Fruit fly (Drosophila melanogaster) whole organism, embryonic: ENCODE data around the gene CG7685.
A peak's percentile ranks its signal among the peaks of the same experiment; 100 is the strongest.

Experiments
- Adf1 ChIP-seq: fragments of 200-800 bp; sonication (Bioruptor generic); IDR thresholded peaks from 2 replicates; pipeline ENCODE4 v1.3.6; 2022; ENCODE audit warnings: missing biosample characterization, missing genetic modification characterization
- CG10274 ChIP-seq: fragments of 200-800 bp; sonication (Bioruptor generic); optimal IDR thresholded peaks from 3 replicates; lab custom pipeline; 2017; ENCODE audit warnings: missing biosample characterization, mild to moderate bottlenecking, missing genetic modification characterization
- CG10543 ChIP-seq: fragments of 200-800 bp; sonication (Bioruptor generic); optimal IDR thresholded peaks from 3 replicates; lab custom pipeline; 2017; ENCODE audit warnings: missing biosample characterization, mild to moderate bottlenecking, missing genetic modification characterization, moderate library complexity
- CG10979 ChIP-seq: fragments of 200-800 bp; sonication (Bioruptor generic); optimal IDR thresholded peaks from 2 replicates; lab custom pipeline; 2018; ENCODE audit warnings: missing biosample characterization, mild to moderate bottlenecking, missing genetic modification characterization, moderate library complexity
- CG12769 ChIP-seq: fragments of 200-800 bp; sonication (Bioruptor generic); optimal IDR thresholded peaks from 2 replicates; lab custom pipeline; 2019; ENCODE audit warnings: missing biosample characterization, mild to moderate bottlenecking, missing genetic modification characterization, moderate library complexity
- CG13775 ChIP-seq: fragments of 200-800 bp; sonication (Bioruptor generic); optimal IDR thresholded peaks from 3 replicates; lab custom pipeline; 2017; ENCODE audit warnings: missing biosample characterization, mild to moderate bottlenecking, missing genetic modification characterization
- CG2202 ChIP-seq: fragments of 200-800 bp; sonication (Bioruptor generic); optimal IDR thresholded peaks from 2 replicates; lab custom pipeline; 2018; ENCODE audit warnings: missing biosample characterization, mild to moderate bottlenecking, missing genetic modification characterization
- CG32767 ChIP-seq: fragments of 200-800 bp; sonication (Bioruptor generic); IDR thresholded peaks from 2 replicates; pipeline ENCODE4 v1.3.6; 2022; ENCODE audit warnings: missing biosample characterization, missing genetic modification characterization
- CG32772 ChIP-seq: fragments of 200-800 bp; sonication (Bioruptor generic); IDR thresholded peaks from 2 replicates; pipeline ENCODE4 v1.3.6; 2022; ENCODE audit warnings: missing biosample characterization, missing genetic modification characterization
- CG42726 ChIP-seq: fragments of 200-800 bp; sonication (Bioruptor generic); IDR thresholded peaks from 2 replicates; pipeline ENCODE4 v1.3.6; 2022; ENCODE audit warnings: missing biosample characterization, missing genetic modification characterization; ENCODE audit not compliant: partially characterized antibody
- CG4617 ChIP-seq: fragments of 200-800 bp; sonication (Bioruptor generic); optimal IDR thresholded peaks from 3 replicates; lab custom pipeline; 2016; ENCODE audit warnings: missing biosample characterization, missing genetic modification characterization, borderline replicate concordance
- CG7745 ChIP-seq: fragments of 200-800 bp; sonication (Bioruptor generic); optimal IDR thresholded peaks from 2 replicates; lab custom pipeline; 2018; ENCODE audit warnings: missing biosample characterization, mild to moderate bottlenecking, missing genetic modification characterization, moderate library complexity
- CG9215 ChIP-seq: fragments of 200-800 bp; sonication (Bioruptor generic); IDR thresholded peaks from 2 replicates; pipeline ENCODE4 v1.3.6; 2022; ENCODE audit warnings: missing biosample characterization, missing genetic modification characterization
- CoRest ChIP-seq: fragments of 200-800 bp; sonication (Bioruptor generic); optimal IDR thresholded peaks from 3 replicates; lab custom pipeline; 2018; ENCODE audit warnings: missing biosample characterization, mild to moderate bottlenecking, missing genetic modification characterization, moderate library complexity
- Dbx ChIP-seq: fragments of 200-800 bp; sonication (Bioruptor generic); IDR thresholded peaks from 3 replicates; pipeline ENCODE4 v1.3.6; 2022; ENCODE audit warnings: missing biosample characterization, missing genetic modification characterization
- Drgx ChIP-seq: fragments of 200-800 bp; sonication (Bioruptor generic); IDR thresholded peaks from 2 replicates; pipeline ENCODE4 v1.3.6; 2022; ENCODE audit warnings: missing biosample characterization, missing genetic modification characterization
- Ets65A ChIP-seq: fragments of 200-800 bp; sonication (Bioruptor generic); peaks from one replicate; lab custom pipeline; 2016; ENCODE audit warnings: missing biosample characterization, missing genetic modification characterization
- HmgZ ChIP-seq: fragments of 200-800 bp; sonication (Bioruptor generic); optimal IDR thresholded peaks from 2 replicates; lab custom pipeline; 2018; ENCODE audit warnings: missing biosample characterization, mild to moderate bottlenecking, missing genetic modification characterization
- MBD-R2 ChIP-seq: fragments of 200-800 bp; sonication (Bioruptor generic); IDR thresholded peaks from 2 replicates; pipeline ENCODE4 v1.3.6; 2022; ENCODE audit warnings: missing biosample characterization, missing genetic modification characterization
- Max ChIP-seq: fragments of 200-800 bp; sonication (Bioruptor generic); optimal IDR thresholded peaks from 2 replicates; lab custom pipeline; 2016; ENCODE audit warnings: missing biosample characterization, mild to moderate bottlenecking, missing genetic modification characterization
- Med ChIP-seq: fragments of 200-800 bp; sonication (Bioruptor generic); peaks from one replicate; lab custom pipeline; 2016; ENCODE audit warnings: missing biosample characterization, missing genetic modification characterization, mild to moderate bottlenecking, inconsistent platforms, moderate library complexity
- NFAT ChIP-seq: fragments of 200-800 bp; sonication (Bioruptor generic); IDR thresholded peaks from 2 replicates; pipeline ENCODE4 v1.3.6; 2022; ENCODE audit warnings: missing biosample characterization, missing genetic modification characterization
- Nf-YB ChIP-seq: fragments of 200-800 bp; sonication (Bioruptor generic); optimal IDR thresholded peaks from 3 replicates; lab custom pipeline; 2019; ENCODE audit warnings: missing biosample characterization, mild to moderate bottlenecking, missing genetic modification characterization, moderate library complexity
- Scr ChIP-seq: fragments of 200-800 bp; sonication (Bioruptor generic); IDR thresholded peaks from 2 replicates; pipeline ENCODE4 v1.3.6; 2022; ENCODE audit warnings: missing biosample characterization, missing genetic modification characterization; ENCODE audit not compliant: partially characterized antibody
- Side ChIP-seq: fragments of 200-800 bp; sonication (Bioruptor generic); optimal IDR thresholded peaks from 2 replicates; lab custom pipeline; 2016; ENCODE audit warnings: missing biosample characterization, missing genetic modification characterization
- Sox102F ChIP-seq: fragments of 200-800 bp; sonication (Bioruptor generic); optimal IDR thresholded peaks from 2 replicates; lab custom pipeline; 2018; ENCODE audit warnings: missing biosample characterization, mild to moderate bottlenecking, missing genetic modification characterization, moderate library complexity
- Ssrp ChIP-seq: fragments of 200-800 bp; sonication (Bioruptor generic); optimal IDR thresholded peaks from 2 replicates; lab custom pipeline; 2018; ENCODE audit warnings: missing biosample characterization, mild to moderate bottlenecking, missing genetic modification characterization, moderate library complexity
- Trl ChIP-seq, 3 experiments: fragments of >200 bp in 2 of 3; fragments of 200-800 bp in 1 of 3; sonication (Bioruptor generic) in 1 of 3; optimal IDR thresholded peaks; 2 replicates in 1 of 3; 3 replicates in 2 of 3; lab custom pipeline; 2016 to 2017; ENCODE audit warnings: missing biosample characterization in 1 of 3, missing genetic modification characterization in 1 of 3
- al ChIP-seq: fragments of 200-800 bp; sonication (Bioruptor generic); IDR thresholded peaks from 2 replicates; pipeline ENCODE4 v1.3.6; 2022; ENCODE audit warnings: missing biosample characterization, missing genetic modification characterization
- cwo ChIP-seq: fragments of 200-800 bp; sonication (Bioruptor generic); optimal IDR thresholded peaks from 3 replicates; lab custom pipeline; 2017; ENCODE audit warnings: missing biosample characterization, missing genetic modification characterization, mild to moderate bottlenecking, moderate library complexity, missing genetic modification reagents
- da ChIP-seq: fragments of 200-800 bp; sonication (Bioruptor generic); optimal IDR thresholded peaks from 2 replicates; lab custom pipeline; 2016; ENCODE audit warnings: missing biosample characterization, missing genetic modification characterization
- dpn ChIP-seq, 2 experiments: fragments of 200-800 bp; sonication (Bioruptor generic); optimal IDR thresholded peaks; 3 replicates each; lab custom pipeline; 2016; ENCODE audit warnings: missing biosample characterization in 2 of 2, missing genetic modification characterization in 2 of 2
- emc ChIP-seq: fragments of 200-800 bp; sonication (Bioruptor generic); optimal IDR thresholded peaks from 2 replicates; lab custom pipeline; 2016; ENCODE audit warnings: missing biosample characterization, missing genetic modification characterization
- exex ChIP-seq: fragments of 200-800 bp; sonication (Bioruptor generic); optimal IDR thresholded peaks from 4 replicates; lab custom pipeline; 2018; ENCODE audit warnings: missing biosample characterization, mild to moderate bottlenecking, missing genetic modification characterization, moderate library complexity
- ftz-f1 ChIP-seq: fragments of 200-800 bp; sonication (Bioruptor generic); optimal IDR thresholded peaks from 2 replicates; lab custom pipeline; 2016; ENCODE audit warnings: missing biosample characterization, missing genetic modification characterization
- mirr ChIP-seq: fragments of 200-800 bp; sonication (Bioruptor generic); optimal IDR thresholded peaks from 3 replicates; lab custom pipeline; 2018; ENCODE audit warnings: missing biosample characterization, mild to moderate bottlenecking, missing genetic modification characterization
- onecut ChIP-seq: fragments of 200-800 bp; sonication (Bioruptor generic); IDR thresholded peaks from 2 replicates; pipeline ENCODE4 v1.3.6; 2022; ENCODE audit warnings: missing biosample characterization, missing genetic modification characterization
- ranshi ChIP-seq: fragments of 200-800 bp; sonication (Bioruptor generic); IDR thresholded peaks from 2 replicates; pipeline ENCODE4 v1.3.6; 2022; ENCODE audit warnings: missing biosample characterization, missing genetic modification characterization
- rib ChIP-seq: fragments of 200-800 bp; sonication (Bioruptor generic); IDR thresholded peaks from 2 replicates; pipeline ENCODE4 v1.3.6; 2022; ENCODE audit warnings: missing biosample characterization, missing genetic modification characterization
- sd ChIP-seq: fragments of 200-800 bp; sonication (Bioruptor generic); optimal IDR thresholded peaks from 3 replicates; lab custom pipeline; 2018; ENCODE audit warnings: missing biosample characterization, mild to moderate bottlenecking, missing genetic modification characterization, moderate library complexity
- ttk ChIP-seq: fragments of 200-800 bp; sonication (Bioruptor generic); IDR thresholded peaks from 2 replicates; pipeline ENCODE4 v2.1.2; 2022; ENCODE audit warnings: missing biosample characterization, missing genetic modification characterization
- tx ChIP-seq: fragments of 200-800 bp; sonication (Bioruptor generic); optimal IDR thresholded peaks from 2 replicates; lab custom pipeline; 2016; ENCODE audit warnings: missing biosample characterization, missing genetic modification characterization
- zen2 ChIP-seq: fragments of 200-800 bp; sonication (Bioruptor generic); IDR thresholded peaks from 3 replicates; pipeline ENCODE4 v1.3.6; 2022; ENCODE audit warnings: missing biosample characterization, missing genetic modification characterization; ENCODE audit not compliant: partially characterized antibody

The CG7685 gene

DNA sequence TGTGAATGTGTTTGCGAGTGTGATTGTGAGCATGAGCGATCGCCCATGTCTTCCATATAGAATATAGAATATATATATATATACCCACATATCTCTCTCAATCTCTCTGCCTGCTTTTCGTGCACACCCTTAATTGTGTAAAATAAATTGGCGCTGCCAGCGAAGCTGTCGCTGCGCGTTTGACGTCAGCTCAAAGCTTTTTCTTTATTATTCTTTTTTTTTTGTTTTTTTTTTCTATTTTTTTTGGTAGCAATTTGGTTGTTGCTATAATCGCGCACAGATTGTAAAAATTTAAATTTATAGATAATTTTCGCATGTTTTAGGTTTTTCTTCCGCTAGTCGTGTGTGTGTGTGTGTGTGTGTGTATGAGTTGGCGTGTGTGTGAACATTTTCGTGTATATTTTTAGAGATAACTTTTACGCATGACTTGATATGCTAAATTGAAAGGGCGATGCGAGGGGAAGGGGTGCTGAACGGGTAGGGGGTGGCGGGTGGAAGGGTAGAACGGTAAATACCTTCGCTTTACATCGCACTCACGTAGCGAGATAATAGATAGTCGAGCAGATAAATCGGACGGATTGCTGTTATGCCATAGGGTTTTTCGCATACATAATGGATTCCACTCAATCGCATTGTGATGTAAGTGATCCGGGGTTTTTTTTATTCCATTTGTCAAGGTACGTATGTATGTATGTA is 40.6 kb downstream of the CG7685 start (continued):
- TF ChIP-seq NFAT (GFP tag; lab: Robert Waterston, UW): no peak
- peak; percentile 21 for TF ChIP-seq Ets65A
- peak; percentile 66 for TF ChIP-seq exex (tag; lab: Kevin White, UChicago)
- TF ChIP-seq CG12769 (tag; lab: Kevin White, UChicago): peak; percentile 29
- TF ChIP-seq rib: peak; percentile 78; the same call in 1 of the 2 replicates
- TF ChIP-seq CG10543 (GFP tag; lab: Kevin White, UChicago): peak; percentile 60
- no peak for TF ChIP-seq CG4617 (GFP tag; lab: Kevin White, UChicago)
- 0 out of 2 replicates have a peak, but pooled peaks have one; percentile 11 for TF ChIP-seq MBD-R2 (GFP tag; lab: Robert Waterston, UW)
- TF ChIP-seq sd (tag; lab: Kevin White, UChicago): peak; percentile 85
- no peak for TF ChIP-seq CG10274 (GFP tag; lab: Kevin White, UChicago)
- 0 out of 3 replicates have a peak, but pooled peaks have one; percentile 14 for TF ChIP-seq Dbx (GFP tag; lab: Robert Waterston, UW)
- peak; percentile 88 for TF ChIP-seq mirr
- 0 out of 2 replicates have a peak, but pooled peaks have one; percentile 23 for TF ChIP-seq CG32772 (GFP tag; lab: Robert Waterston, UW)
- no peak for TF ChIP-seq CoRest (tag; lab: Kevin White, UChicago)
- no peak for TF ChIP-seq tx (GFP tag; lab: Kevin White, UChicago)

DNA sequence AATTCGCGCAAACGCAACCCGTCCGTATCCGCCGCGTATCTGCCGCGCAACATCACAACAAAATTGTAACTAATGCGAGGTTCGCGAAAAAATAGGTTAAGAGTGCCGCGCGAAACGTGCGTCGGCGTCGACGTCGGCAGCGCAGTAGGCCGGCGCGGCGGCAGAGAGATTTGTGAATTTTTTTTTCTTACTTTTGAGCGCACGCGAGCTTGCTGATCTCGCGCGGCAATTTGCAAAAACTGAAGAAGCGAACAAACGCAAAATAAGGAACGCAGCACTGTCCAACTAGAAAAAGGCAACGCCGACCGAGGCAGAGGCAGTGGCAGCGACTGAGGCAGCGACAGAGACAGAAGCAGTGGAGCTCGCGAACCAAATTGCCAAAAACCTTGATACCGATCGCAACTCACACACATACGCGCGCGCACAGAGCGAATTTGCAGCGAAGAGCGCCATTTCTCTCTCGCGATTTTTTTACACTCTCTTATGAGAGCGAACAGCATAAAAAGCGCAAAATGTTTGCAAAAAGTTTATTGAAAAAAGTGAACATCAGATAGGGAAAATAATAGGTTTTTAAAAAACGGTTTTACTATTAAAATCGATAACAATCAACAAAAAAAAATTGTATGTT is 42.5 kb downstream of the CG7685 start:
- TF ChIP-seq CG42726 (GFP tag; lab: Robert Waterston, UW): 0 out of 2 replicates have a peak, but pooled peaks have one; percentile 6
- TF ChIP-seq emc (GFP tag; lab: Kevin White, UChicago): no peak
- TF ChIP-seq Med (GFP tag; lab: Kevin White, UChicago): peak; percentile 34
- no peak for TF ChIP-seq Side (GFP tag; lab: Kevin White, UChicago)
- peak; percentile 10 for TF ChIP-seq Ets65A
- TF ChIP-seq rib: peak; percentile 80
- peak; percentile 25 for TF ChIP-seq ftz-f1 (GFP tag; lab: Kevin White, UChicago)
- TF ChIP-seq al (GFP tag; lab: Robert Waterston, UW): no peak
- TF ChIP-seq Adf1: peak; percentile 97
- peak in 1 of 2 experiments; percentile 72 for TF ChIP-seq Trl (optimal IDR thresholded peaks at IDR 0.05; lab: Kevin White, UChicago)
- no peak for TF ChIP-seq Trl (GFP tag; optimal IDR thresholded peaks at IDR 0.05; lab: Kevin White, UChicago)
- peak; percentile 56; the same call in 1 of the 2 replicates for TF ChIP-seq Drgx (GFP tag; lab: Robert Waterston, UW)
- 0 out of 2 replicates have a peak, but pooled peaks have one; percentile 7 for TF ChIP-seq Scr
- peak; percentile 18 for TF ChIP-seq exex (tag; lab: Kevin White, UChicago)
- TF ChIP-seq cwo (GFP tag; lab: Kevin White, UChicago): peak; percentile 65

DNA sequence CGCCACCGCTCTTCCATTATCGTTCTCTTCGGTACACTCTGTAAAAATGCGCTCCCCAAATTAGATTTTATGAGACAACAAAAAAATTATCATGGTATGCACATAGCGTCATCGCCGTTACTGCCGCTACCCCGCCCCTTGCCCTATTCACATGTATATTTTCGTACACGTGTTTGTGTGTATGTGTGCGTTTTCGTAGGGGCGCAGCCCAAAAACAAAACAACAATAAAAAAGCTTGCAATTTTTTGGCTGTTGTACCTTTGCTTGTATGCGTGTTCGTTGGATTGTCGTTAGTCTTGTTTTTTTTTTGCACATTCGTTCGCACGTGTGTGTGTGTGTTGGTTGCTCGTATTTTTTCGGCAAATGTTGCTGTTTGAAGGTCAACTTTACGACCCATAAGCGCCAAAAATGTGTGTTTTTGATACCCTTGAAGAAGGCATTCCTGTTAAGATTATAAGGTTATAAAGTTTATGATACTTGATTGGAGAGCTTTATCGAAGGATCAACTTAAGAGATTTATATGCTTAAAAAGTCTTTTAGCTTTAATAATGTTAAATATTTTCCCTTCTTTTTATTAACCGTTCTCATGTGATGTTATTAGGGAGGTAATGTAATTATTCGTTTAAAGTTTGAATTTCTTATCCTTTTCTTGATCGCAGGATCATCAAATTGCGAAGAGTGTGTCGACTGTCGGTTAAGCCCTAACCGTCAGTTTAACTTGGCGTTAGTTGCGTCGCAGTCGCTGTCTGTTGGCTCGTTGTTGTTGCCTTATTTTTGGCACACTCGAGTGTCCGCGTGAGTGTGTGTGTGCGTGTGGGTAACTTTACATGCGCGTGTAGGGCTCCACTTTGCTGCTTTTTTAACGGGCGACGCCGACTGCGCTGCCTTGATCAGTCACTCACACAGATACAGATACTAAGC is 43.6 kb downstream of the CG7685 start:
- TF ChIP-seq CG13775 (GFP tag; lab: Kevin White, UChicago) (peak; percentile 46), CG32767 (GFP tag; lab: Robert Waterston, UW) (no peak), CG10979 (tag; lab: Kevin White, UChicago) (no peak), CG2202 (tag; lab: Kevin White, UChicago) (no peak), CG9215 (peak; percentile 67), Nf-YB (GFP tag; lab: Kevin White, UChicago) (no peak), rib (peak; percentile 80), ranshi (GFP tag; lab: Robert Waterston, UW) (no peak), da (GFP tag; lab: Kevin White, UChicago) (no peak), zen2 (GFP tag; lab: Robert Waterston, UW) (no peak), HmgZ (tag; lab: Kevin White, UChicago) (peak; percentile 25), CG7745 (tag; lab: Kevin White, UChicago) (no peak), Max (GFP tag; lab: Kevin White, UChicago) (no peak), Ssrp (tag; lab: Kevin White, UChicago) (no peak), dpn (GFP tag; optimal IDR thresholded peaks at IDR 0.05; lab: Kevin White, UChicago) (peak in 1 of 2 experiments; percentile 32), ttk (GFP tag; lab: Robert Waterston, UW) (no peak), Sox102F (GFP tag; lab: Kevin White, UChicago) (no peak), onecut (GFP tag; lab: Robert Waterston, UW) (no peak)
